Worm (Caenorhabditis elegans) whole organism, L4/young adult: ENCODE data around the gene moma-1.

Source experiments
- W03F9.2 ChIP-seq: fragments of 150-350 bp; optimal IDR thresholded peaks from 2 replicates; lab custom pipeline; 2014; ENCODE audit warnings: missing biosample characterization, missing genetic modification characterization
- dao-5 ChIP-seq: sonication (generic microtip); optimal IDR thresholded peaks from 2 replicates; lab custom pipeline; 2016; ENCODE audit warnings: missing genotype, missing genetic modification characterization, moderate library complexity, missing compliant biosample characterization
- him-1 ChIP-seq: sonication (generic microtip); optimal IDR thresholded peaks from 2 replicates; lab custom pipeline; 2016; ENCODE audit warnings: missing genotype, missing genetic modification reagents, missing genetic modification characterization, missing compliant biosample characterization

- TF ChIP-seq dao-5 (tag; lab: Kevin White, UChicago) = no peak
- no peak for TF ChIP-seq W03F9.2 (tag; lab: Kevin White, UChicago)
- no peak for TF ChIP-seq him-1
Measured at ce11 chrIII:883595-883994, 31.4 kb upstream of the moma-1 start.
